Fruit fly (Drosophila melanogaster): Measurements from ENCODE around the gene IP3K2.

The IP3K2 gene

dm6 chrX:13281244-13281877, 22.1 kb upstream of the IP3K2 start (continued):
- no peak for TF ChIP-seq ranshi (GFP tag; IDR thresholded peaks at IDR 0.05)
- TF ChIP-seq CG32532 (GFP tag; IDR thresholded peaks at IDR 0.05): no peak
- no peak for TF ChIP-seq Aef1 (GFP tag; IDR thresholded peaks at IDR 0.05)
- peak; percentile 6 for TF ChIP-seq CG7556 (GFP tag; optimal IDR thresholded peaks at IDR 0.05)
- TF ChIP-seq pros (GFP tag; optimal IDR thresholded peaks at IDR 0.05): no peak
- peak; percentile 38 for TF ChIP-seq cg (GFP tag; optimal IDR thresholded peaks at IDR 0.05)
- peak; percentile 39 for TF ChIP-seq BtbVII (GFP tag; optimal IDR thresholded peaks at IDR 0.05)
- TF ChIP-seq CG15601 (tag; optimal IDR thresholded peaks at IDR 0.05): no peak
- TF ChIP-seq tx (GFP tag; optimal IDR thresholded peaks at IDR 0.05): peak; percentile 8
- TF ChIP-seq otp (GFP tag; IDR thresholded peaks at IDR 0.05): no peak
- TF ChIP-seq Meics (GFP tag; optimal IDR thresholded peaks at IDR 0.05): peak; percentile 3
- TF ChIP-seq CG12769 (tag; optimal IDR thresholded peaks at IDR 0.05): peak; percentile 45
- TF ChIP-seq gem (tag; optimal IDR thresholded peaks at IDR 0.05): peak; percentile 17
- TF ChIP-seq B-H2 (GFP tag; optimal IDR thresholded peaks at IDR 0.05): peak; percentile 5
- TF ChIP-seq row (GFP tag; IDR thresholded peaks at IDR 0.05): 0 out of 3 replicates have a peak, but pooled peaks have one; percentile 17
- TF ChIP-seq dpn (GFP tag; optimal IDR thresholded peaks at IDR 0.05): peak in 1 of 2 experiments; percentile 4
- TF ChIP-seq CG6765 (GFP tag; optimal IDR thresholded peaks at IDR 0.05): peak; percentile 26
- TF ChIP-seq CG9932 (GFP tag; IDR thresholded peaks at IDR 0.05): 0 out of 2 replicates have a peak, but pooled peaks have one; percentile 6
- peak; percentile 4 for TF ChIP-seq CG4707 (GFP tag; optimal IDR thresholded peaks at IDR 0.05)
- TF ChIP-seq klu (GFP tag; IDR thresholded peaks at IDR 0.05): no peak
- peak; percentile 59 for TF ChIP-seq lab (GFP tag; optimal IDR thresholded peaks at IDR 0.05)
- TF ChIP-seq Eip74EF (GFP tag; optimal IDR thresholded peaks at IDR 0.05): peak in 1 of 2 experiments; percentile 10
- peak; percentile 16 for TF ChIP-seq Fer1 (GFP tag; optimal IDR thresholded peaks at IDR 0.05)
- TF ChIP-seq zfh2 (GFP tag; optimal IDR thresholded peaks at IDR 0.05): peak; percentile 1
- peak; percentile 40 for TF ChIP-seq Med (GFP tag)
- no peak for TF ChIP-seq tap (tag; optimal IDR thresholded peaks at IDR 0.05)
- peak; percentile 16 for TF ChIP-seq CG34376 (GFP tag; optimal IDR thresholded peaks at IDR 0.05)
- TF ChIP-seq CG12744 (GFP tag; optimal IDR thresholded peaks at IDR 0.05): no peak
- TF ChIP-seq maf-S (GFP tag; optimal IDR thresholded peaks at IDR 0.05): peak; percentile 9
- TF ChIP-seq YL-1 (GFP tag; optimal IDR thresholded peaks at IDR 0.05): no peak
- TF ChIP-seq sisA (GFP tag; IDR thresholded peaks at IDR 0.05): peak; percentile 14; the same call in 1 of the 2 replicates
- TF ChIP-seq chif (GFP tag; optimal IDR thresholded peaks at IDR 0.05): no peak
- no peak for TF ChIP-seq mirr (GFP tag; optimal IDR thresholded peaks at IDR 0.05)
- TF ChIP-seq CG6683 (GFP tag; optimal IDR thresholded peaks at IDR 0.05): no peak

- no peak for TF ChIP-seq D19B (GFP tag; optimal IDR thresholded peaks at IDR 0.05)
- peak; percentile 15 for TF ChIP-seq CG34376 (GFP tag; optimal IDR thresholded peaks at IDR 0.05)
- no peak for TF ChIP-seq toy (GFP tag; IDR thresholded peaks at IDR 0.05)
- peak; percentile 66 for TF ChIP-seq sd (tag; optimal IDR thresholded peaks at IDR 0.05)
- peak; percentile 22 for TF ChIP-seq cg (GFP tag; optimal IDR thresholded peaks at IDR 0.05)
Observed at dm6 chrX:13282717-13283116, 20.7 kb upstream of the IP3K2 start.

Data from whole organism, embryonic.